Worm (Caenorhabditis elegans) whole organism, L1 larva: ENCODE measurements around the gene unc-49.

Source experiments
- C04F5.9 ChIP-seq: sonication (generic microtip); optimal IDR thresholded peaks from 2 replicates; lab custom pipeline; 2016; ENCODE audit warnings: missing genetic modification characterization, missing compliant biosample characterization
- C16A3.4 ChIP-seq: fragments of 150-350 bp; optimal IDR thresholded peaks from 2 replicates; lab custom pipeline; 2014; ENCODE audit warnings: missing biosample characterization, missing genetic modification characterization
- C34B4.2 ChIP-seq: sonication (generic microtip); optimal IDR thresholded peaks from 2 replicates; lab custom pipeline; 2017; ENCODE audit warnings: mild to moderate bottlenecking, missing genetic modification characterization, missing compliant biosample characterization
- alr-1 ChIP-seq: fragments of 200-800 bp; sonication (Bioruptor generic); optimal IDR thresholded peaks from 2 replicates; lab custom pipeline; 2018; ENCODE audit warnings: borderline replicate concordance, mild to moderate bottlenecking, missing genetic modification characterization, missing compliant biosample characterization
- aly-2 ChIP-seq: fragments of 150-350 bp; optimal IDR thresholded peaks from 2 replicates; lab custom pipeline; 2014; ENCODE audit warnings: missing biosample characterization, missing genetic modification characterization
- ceh-88 ChIP-seq: fragments of 200-800 bp; sonication (Bioruptor generic); IDR thresholded peaks from 2 replicates; pipeline ENCODE4 v1.3.6; 2022; ENCODE audit warnings: missing genetic modification characterization, missing compliant biosample characterization
- ceh-90 ChIP-seq: sonication (generic microtip); optimal IDR thresholded peaks from 2 replicates; lab custom pipeline; 2016; ENCODE audit warnings: missing genetic modification characterization, missing compliant biosample characterization
- dpl-1 ChIP-seq, 3 experiments: fragments of 150-350 bp in 2 of 3; sonication (generic microtip) in 1 of 3; optimal IDR thresholded peaks; 2 replicates each; lab custom pipeline; 2014 to 2017; ENCODE audit warnings: missing biosample characterization in 3 of 3, missing genetic modification characterization in 3 of 3, missing genetic modification reagents in 3 of 3
- efl-3 ChIP-seq: fragments of 200-800 bp; sonication (Bioruptor generic); optimal IDR thresholded peaks from 2 replicates; lab custom pipeline; 2018; ENCODE audit warnings: mild to moderate bottlenecking, missing genetic modification characterization, missing compliant biosample characterization
- egl-13 ChIP-seq: sonication (generic microtip); optimal IDR thresholded peaks from 2 replicates; lab custom pipeline; 2016; ENCODE audit warnings: missing genotype, missing genetic modification reagents, missing genetic modification characterization, missing compliant biosample characterization
- elt-2 ChIP-seq: sonication (generic microtip); optimal IDR thresholded peaks from 2 replicates; lab custom pipeline; 2016; ENCODE audit warnings: missing genetic modification characterization, mild to moderate bottlenecking, inconsistent platforms, missing compliant biosample characterization, missing genetic modification reagents
- ets-5 ChIP-seq: fragments of 200-800 bp; sonication (Bioruptor generic); IDR thresholded peaks from 2 replicates; pipeline ENCODE4 v1.3.6; 2022; ENCODE audit warnings: missing genetic modification characterization, missing compliant biosample characterization
- fkh-10 ChIP-seq: sonication (generic microtip); optimal IDR thresholded peaks from 2 replicates; lab custom pipeline; 2017; ENCODE audit warnings: missing biosample characterization, missing genetic modification reagents, missing genetic modification characterization
- fkh-4 ChIP-seq: sonication (generic microtip); optimal IDR thresholded peaks from 2 replicates; lab custom pipeline; 2016; ENCODE audit warnings: missing compliant biosample characterization, missing genetic modification characterization, borderline replicate concordance
- fkh-8 ChIP-seq: sonication (generic microtip); optimal IDR thresholded peaks from 2 replicates; lab custom pipeline; 2016; ENCODE audit warnings: mild to moderate bottlenecking, missing genetic modification characterization, missing compliant biosample characterization
- fos-1 ChIP-seq: fragments of 150-350 bp; optimal IDR thresholded peaks from 2 replicates; lab custom pipeline; 2014; ENCODE audit warnings: missing biosample characterization, missing genetic modification characterization
- hlh-17 ChIP-seq: fragments of 200-800 bp; sonication (Bioruptor generic); optimal IDR thresholded peaks from 2 replicates; lab custom pipeline; 2018; ENCODE audit warnings: missing genetic modification characterization, mild to moderate bottlenecking, missing compliant biosample characterization, moderate library complexity, borderline replicate concordance
- hlh-4 ChIP-seq: sonication (generic microtip); optimal IDR thresholded peaks from 2 replicates; lab custom pipeline; 2016; ENCODE audit warnings: mild to moderate bottlenecking, missing genetic modification characterization, missing compliant biosample characterization
- hpl-2 ChIP-seq: fragments of 150-350 bp; optimal IDR thresholded peaks from 2 replicates; lab custom pipeline; 2014; ENCODE audit warnings: missing biosample characterization, missing genetic modification reagents, missing genetic modification characterization
- jun-1 ChIP-seq: fragments of 150-350 bp; optimal IDR thresholded peaks from 2 replicates; lab custom pipeline; 2014; ENCODE audit warnings: missing biosample characterization, missing genetic modification reagents, missing genetic modification characterization
- lin-13 ChIP-seq: fragments of 150-350 bp; optimal IDR thresholded peaks from 2 replicates; lab custom pipeline; 2014; ENCODE audit warnings: missing biosample characterization, missing genetic modification reagents, missing genetic modification characterization
- lin-14 ChIP-seq: fragments of 200-800 bp; sonication (Bioruptor generic); optimal IDR thresholded peaks from 2 replicates; lab custom pipeline; 2018; ENCODE audit warnings: mild to moderate bottlenecking, missing genetic modification characterization, moderate library complexity, missing compliant biosample characterization
- lin-15B ChIP-seq: fragments of 150-350 bp; sonication (generic microtip); optimal IDR thresholded peaks from 3 replicates; lab custom pipeline; 2014; ENCODE audit warnings: missing biosample characterization, missing genetic modification characterization
- mdl-1 ChIP-seq, 2 experiments: fragments of 150-350 bp; optimal IDR thresholded peaks; 2 replicates each; lab custom pipeline; 2014 to 2017; ENCODE audit warnings: missing biosample characterization in 2 of 2, missing genetic modification characterization in 2 of 2, inconsistent platforms in 1 of 2
- mef-2 ChIP-seq: fragments of 150-350 bp; optimal IDR thresholded peaks from 2 replicates; lab custom pipeline; 2014; ENCODE audit warnings: missing biosample characterization, missing genetic modification characterization
- mep-1 ChIP-seq: fragments of 150-350 bp; optimal IDR thresholded peaks from 2 replicates; lab custom pipeline; 2014; ENCODE audit warnings: missing biosample characterization, missing genetic modification characterization
- nhr-11 ChIP-seq: fragments of 150-350 bp; optimal IDR thresholded peaks from 2 replicates; lab custom pipeline; 2014; ENCODE audit warnings: missing biosample characterization, missing genetic modification characterization
- nhr-20 ChIP-seq: sonication (generic microtip); optimal IDR thresholded peaks from 2 replicates; lab custom pipeline; 2016; ENCODE audit warnings: mild to moderate bottlenecking, missing genetic modification characterization, missing compliant biosample characterization
- nhr-237 ChIP-seq: fragments of 150-350 bp; optimal IDR thresholded peaks from 2 replicates; lab custom pipeline; 2014; ENCODE audit warnings: missing biosample characterization, missing genetic modification characterization
- nhr-28 ChIP-seq: fragments of 150-350 bp; optimal IDR thresholded peaks from 2 replicates; lab custom pipeline; 2014; ENCODE audit warnings: missing biosample characterization, missing genetic modification characterization
- nhr-47 ChIP-seq: sonication (generic microtip); optimal IDR thresholded peaks from 2 replicates; lab custom pipeline; 2016; ENCODE audit warnings: mild to moderate bottlenecking, missing genetic modification characterization, moderate library complexity, missing compliant biosample characterization
- nhr-71 ChIP-seq: sonication (generic microtip); optimal IDR thresholded peaks from 2 replicates; lab custom pipeline; 2016; ENCODE audit warnings: mild to moderate bottlenecking, missing genetic modification characterization, moderate library complexity, missing compliant biosample characterization
- nhr-76 ChIP-seq: sonication (generic microtip); optimal IDR thresholded peaks from 2 replicates; lab custom pipeline; 2017; ENCODE audit warnings: missing biosample characterization, missing genetic modification characterization
- nhr-90 ChIP-seq: sonication (generic microtip); optimal IDR thresholded peaks from 2 replicates; lab custom pipeline; 2016; ENCODE audit warnings: mild to moderate bottlenecking, missing genetic modification characterization, missing compliant biosample characterization; ENCODE audit not compliant: poor library complexity
- pqm-1 ChIP-seq: sonication (generic microtip); optimal IDR thresholded peaks from 3 replicates; lab custom pipeline; 2017; ENCODE audit warnings: missing biosample characterization, missing genetic modification characterization
- rnt-1 ChIP-seq: sonication (generic microtip); optimal IDR thresholded peaks from 2 replicates; lab custom pipeline; 2016; ENCODE audit warnings: mild to moderate bottlenecking, missing genetic modification characterization, moderate library complexity, missing compliant biosample characterization
- skn-1 ChIP-seq: fragments of 150-350 bp; optimal IDR thresholded peaks from 2 replicates; lab custom pipeline; 2014; ENCODE audit warnings: missing biosample characterization, missing genetic modification characterization
- sox-4 ChIP-seq: sonication (generic microtip); optimal IDR thresholded peaks from 2 replicates; lab custom pipeline; 2016; ENCODE audit warnings: missing genetic modification characterization, missing compliant biosample characterization
- sptf-1 ChIP-seq: fragments of 150-350 bp; optimal IDR thresholded peaks from 2 replicates; lab custom pipeline; 2014; ENCODE audit warnings: missing biosample characterization, missing genetic modification characterization
- swsn-7 ChIP-seq: sonication (generic microtip); optimal IDR thresholded peaks from 2 replicates; lab custom pipeline; 2016; ENCODE audit warnings: missing genetic modification characterization, missing compliant biosample characterization
- tbx-2 ChIP-seq: sonication (generic microtip); optimal IDR thresholded peaks from 2 replicates; lab custom pipeline; 2016; ENCODE audit warnings: missing genetic modification characterization, missing compliant biosample characterization
- tlp-1 ChIP-seq: fragments of 150-350 bp; optimal IDR thresholded peaks from 2 replicates; lab custom pipeline; 2014; ENCODE audit warnings: missing biosample characterization, missing genetic modification characterization
- unc-130 ChIP-seq: fragments of 150-350 bp; optimal IDR thresholded peaks from 2 replicates; lab custom pipeline; 2017; ENCODE audit warnings: missing biosample characterization, missing genetic modification characterization, inconsistent platforms
- unc-62 ChIP-seq: fragments of 150-350 bp; optimal IDR thresholded peaks from 2 replicates; lab custom pipeline; 2014; ENCODE audit warnings: missing biosample characterization, missing genetic modification reagents, missing genetic modification characterization
- unc-98 ChIP-seq: fragments of 200-800 bp; sonication (Bioruptor generic); IDR thresholded peaks from 2 replicates; pipeline ENCODE4 v1.3.6; 2022; ENCODE audit warnings: missing genetic modification characterization, missing compliant biosample characterization
- vab-15 ChIP-seq: sonication (generic microtip); optimal IDR thresholded peaks from 2 replicates; lab custom pipeline; 2017; ENCODE audit warnings: missing genotype, mild to moderate bottlenecking, missing genetic modification characterization, missing compliant biosample characterization
- ztf-11 ChIP-seq, 2 experiments: sonication (generic microtip); optimal IDR thresholded peaks; 2 replicates each; lab custom pipeline; 2016 to 2017; ENCODE audit warnings: missing genetic modification characterization in 2 of 2, missing biosample characterization in 1 of 2, missing compliant biosample characterization in 1 of 2
- ztf-4 ChIP-seq: fragments of 150-350 bp; optimal IDR thresholded peaks from 2 replicates; lab custom pipeline; 2014; ENCODE audit warnings: missing biosample characterization, missing genetic modification characterization

The unc-49 gene

ce11 chrIII:10506699-10507248, 13.8 kb upstream of the unc-49 start, which contains the start of the genes sip-1 and sly-1 (continued):
- no peak for TF ChIP-seq C34B4.2
- TF ChIP-seq unc-130 (tag; lab: Kevin White, UChicago) = peak; percentile 82
- TF ChIP-seq lin-13 (GFP tag; lab: Kevin White, UChicago) = peak; percentile 69
- TF ChIP-seq ztf-4 = peak; percentile 25
- peak; percentile 34 for TF ChIP-seq elt-2 (tag; lab: Kevin White, UChicago)
- no peak for TF ChIP-seq unc-62 (GFP tag; lab: Kevin White, UChicago)
- TF ChIP-seq ztf-11 (tag; optimal IDR thresholded peaks at IDR 0.05; lab: Kevin White, UChicago) = peak in 1 of 2 experiments; percentile 64
- no peak for TF ChIP-seq hlh-17
- no peak for TF ChIP-seq hlh-4 (tag; lab: Kevin White, UChicago)
- TF ChIP-seq tlp-1 = no peak
- TF ChIP-seq nhr-11 = peak; percentile 60
- TF ChIP-seq vab-15 (tag; lab: Kevin White, UChicago) = no peak
- peak; percentile 70 for TF ChIP-seq nhr-237 (tag; lab: Kevin White, UChicago)
- TF ChIP-seq C16A3.4 (tag; lab: Kevin White, UChicago) = peak; percentile 84
- peak; percentile 84 for TF ChIP-seq nhr-20 (tag; lab: Kevin White, UChicago)
- 0 out of 2 replicates have a peak, but pooled peaks have one; percentile 63 for TF ChIP-seq ets-5
- TF ChIP-seq fkh-4 (tag; lab: Kevin White, UChicago) = peak; percentile 27
- peak; percentile 92 for TF ChIP-seq nhr-47 (tag; lab: Kevin White, UChicago)
- TF ChIP-seq tbx-2 (tag; lab: Kevin White, UChicago) = peak; percentile 90
- peak; percentile 76 for TF ChIP-seq egl-13 (tag; lab: Kevin White, UChicago)
- TF ChIP-seq sox-4 (tag; lab: Kevin White, UChicago) = peak; percentile 74
- peak; percentile 75 for TF ChIP-seq jun-1
- peak; percentile 92 for TF ChIP-seq rnt-1 (tag; lab: Kevin White, UChicago)
- peak; percentile 63 for TF ChIP-seq ceh-90 (tag; lab: Kevin White, UChicago)
- TF ChIP-seq nhr-71 (tag; lab: Kevin White, UChicago) = peak; percentile 91
- TF ChIP-seq lin-15B (tag; lab: Kevin White, UChicago) = peak; percentile 91
- TF ChIP-seq aly-2 (tag; lab: Kevin White, UChicago) = peak; percentile 84
- no peak for TF ChIP-seq alr-1 (tag; lab: Kevin White, UChicago)
- TF ChIP-seq hpl-2 = no peak
- TF ChIP-seq mep-1 = peak; percentile 98
- peak in 1 of 2 experiments; percentile 77 for TF ChIP-seq mdl-1 (tag; optimal IDR thresholded peaks at IDR 0.05; lab: Kevin White, UChicago)
- peak; percentile 85 for TF ChIP-seq lin-14 (GFP tag; lab: Kevin White, UChicago)
- peak; percentile 88 for TF ChIP-seq nhr-90 (tag; lab: Kevin White, UChicago)
- TF ChIP-seq mef-2 (tag; lab: Kevin White, UChicago) = no peak
- TF ChIP-seq nhr-76 (tag; lab: Kevin White, UChicago) = no peak
- no peak for TF ChIP-seq pqm-1 (tag; lab: Kevin White, UChicago)
- peak; percentile 88 for TF ChIP-seq skn-1
- no peak for TF ChIP-seq unc-98 (GFP tag; lab: Robert Waterston, UW)
- TF ChIP-seq fos-1 = peak; percentile 58
- TF ChIP-seq ceh-88 (GFP tag; lab: Robert Waterston, UW) = peak; percentile 58; the same call in 1 of the 2 replicates
- peak; percentile 74 for TF ChIP-seq fkh-8 (tag; lab: Kevin White, UChicago)
- no peak for TF ChIP-seq efl-3 (GFP tag; lab: Kevin White, UChicago)
- TF ChIP-seq C04F5.9 (tag; lab: Kevin White, UChicago) = peak; percentile 74
- peak; percentile 32 for TF ChIP-seq fkh-10 (GFP tag; lab: Kevin White, UChicago)
- TF ChIP-seq swsn-7 (tag; lab: Kevin White, UChicago) = peak; percentile 82
- TF ChIP-seq dpl-1 (GFP tag; optimal IDR thresholded peaks at IDR 0.05; lab: Kevin White, UChicago) = peak; percentile 93 to 96 (median 95)
- TF ChIP-seq nhr-28 (tag; lab: Kevin White, UChicago) = no peak
- TF ChIP-seq sptf-1 (tag; lab: Kevin White, UChicago) = no peak
